Worm (Caenorhabditis elegans) whole organism, L3 larva: ENCODE measurements around the gene npr-20.

Experiments used
- R02D3.7 ChIP-seq: fragments of 150-350 bp; optimal IDR thresholded peaks from 2 replicates; lab custom pipeline; 2014; ENCODE audit warnings: missing biosample characterization, missing genetic modification characterization
- aly-2 ChIP-seq: fragments of 150-350 bp; optimal IDR thresholded peaks from 2 replicates; lab custom pipeline; 2014; ENCODE audit warnings: missing biosample characterization, missing genetic modification characterization
- ceh-9 ChIP-seq: sonication (generic microtip); optimal IDR thresholded peaks from 2 replicates; lab custom pipeline; 2018; ENCODE audit warnings: missing biosample characterization, missing genetic modification characterization
- elt-1 ChIP-seq: fragments of 150-350 bp; optimal IDR thresholded peaks from 2 replicates; lab custom pipeline; 2014; ENCODE audit warnings: missing biosample characterization, missing genetic modification characterization
- fos-1 ChIP-seq: fragments of 150-350 bp; optimal IDR thresholded peaks from 2 replicates; lab custom pipeline; 2014; ENCODE audit warnings: missing biosample characterization, missing genetic modification characterization
- jun-1 ChIP-seq: fragments of 150-350 bp; optimal IDR thresholded peaks from 2 replicates; lab custom pipeline; 2014; ENCODE audit warnings: missing biosample characterization, missing genetic modification reagents, missing genetic modification characterization
- nfya-1 ChIP-seq: sonication (generic microtip); optimal IDR thresholded peaks from 2 replicates; lab custom pipeline; 2017; ENCODE audit warnings: missing genetic modification characterization, mild to moderate bottlenecking, missing compliant biosample characterization, antibody characterized with exemption, moderate library complexity; ENCODE audit not compliant: insufficient read depth
- nhr-237 ChIP-seq: fragments of 150-350 bp; optimal IDR thresholded peaks from 2 replicates; lab custom pipeline; 2014; ENCODE audit warnings: missing biosample characterization, missing genetic modification characterization
- nhr-25 ChIP-seq: sonication (generic microtip); optimal IDR thresholded peaks from 2 replicates; lab custom pipeline; 2017; ENCODE audit warnings: missing biosample characterization, missing genetic modification characterization
- pha-4 ChIP-seq: fragments of 150-350 bp; optimal IDR thresholded peaks from 2 replicates; lab custom pipeline; 2014; ENCODE audit warnings: missing biosample characterization, missing genetic modification reagents, missing genetic modification characterization
- unc-39 ChIP-seq: sonication (generic microtip); optimal IDR thresholded peaks from 4 replicates; lab custom pipeline; 2017; ENCODE audit warnings: missing biosample characterization, missing genetic modification characterization
- unc-62 ChIP-seq: fragments of 150-350 bp; sonication (generic microtip); optimal IDR thresholded peaks from 4 replicates; lab custom pipeline; 2014; ENCODE audit warnings: missing biosample characterization, missing genetic modification reagents, missing genetic modification characterization
- zag-1 ChIP-seq: fragments of 150-350 bp; optimal IDR thresholded peaks from 2 replicates; lab custom pipeline; 2014; ENCODE audit warnings: missing biosample characterization, missing genetic modification characterization

DNA sequence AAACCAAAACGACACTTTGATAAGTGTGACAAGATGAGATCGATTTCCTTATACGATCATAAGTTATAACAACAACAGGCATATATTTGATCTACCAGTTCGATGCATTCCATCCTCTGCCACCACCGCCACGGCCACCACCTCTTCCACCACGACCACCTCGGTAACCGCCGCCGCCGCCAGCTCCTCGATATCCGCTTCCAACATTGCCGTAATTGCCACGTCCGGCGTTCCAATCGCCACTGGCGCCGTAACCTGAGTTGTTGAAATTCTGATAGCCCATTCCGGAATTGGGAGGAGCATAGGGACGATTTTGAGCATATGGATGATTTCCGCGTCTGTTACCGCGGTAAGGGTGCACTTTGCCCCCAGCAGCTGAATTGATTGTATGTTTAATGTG is 13.6 kb upstream of the npr-20 start:
- TF ChIP-seq unc-62 (GFP tag; lab: Kevin White, UChicago), result no peak
- no peak for TF ChIP-seq R02D3.7 (tag; lab: Kevin White, UChicago)
- TF ChIP-seq elt-1 (tag; lab: Kevin White, UChicago), result no peak
- no peak for TF ChIP-seq aly-2
- TF ChIP-seq nhr-237, result no peak
- TF ChIP-seq unc-39 (tag; lab: Kevin White, UChicago), result no peak
- no peak for TF ChIP-seq nfya-1 (tag; lab: Kevin White, UChicago)
- no peak for TF ChIP-seq nhr-25 (tag; lab: Kevin White, UChicago)
- no peak for TF ChIP-seq fos-1 (tag; lab: Kevin White, UChicago)
- no peak for TF ChIP-seq ceh-9 (tag; lab: Kevin White, UChicago)
- no peak for TF ChIP-seq pha-4 (tag; lab: Kevin White, UChicago)
- no peak for TF ChIP-seq jun-1
- TF ChIP-seq zag-1, result no peak
